Worm (Caenorhabditis elegans): ENCODE results near the gene C45E5.1.

- no peak for TF ChIP-seq hmg-4 (GFP tag; optimal IDR thresholded peaks at IDR 0.05)
- TF ChIP-seq flt-1 (GFP tag; IDR thresholded peaks at IDR 0.05) = no peak
- no peak for TF ChIP-seq ceh-36 (tag; optimal IDR thresholded peaks at IDR 0.05)
- TF ChIP-seq ceh-13 (GFP tag; optimal IDR thresholded peaks at IDR 0.05) = no peak
Observed at ce11 chrIV:5795495-5795894, 51.3 kb downstream of the C45E5.1 start.
